Fruit fly (Drosophila melanogaster) whole organism, embryonic: Measurements from ENCODE around the gene Cyp28c1.
A peak's percentile ranks its signal among the peaks of the same experiment; 100 is the strongest.

Source experiments
- Adf1 ChIP-seq: fragments of 200-800 bp; sonication (Bioruptor generic); IDR thresholded peaks from 2 replicates; pipeline ENCODE4 v1.3.6; 2022; ENCODE audit warnings: missing biosample characterization, missing genetic modification characterization
- Asciz ChIP-seq: fragments of 200-800 bp; sonication (Bioruptor generic); optimal IDR thresholded peaks from 2 replicates; lab custom pipeline; 2017; ENCODE audit warnings: missing biosample characterization, mild to moderate bottlenecking, missing genetic modification characterization, missing genetic modification reagents
- BtbVII ChIP-seq: fragments of 200-800 bp; sonication (Bioruptor generic); optimal IDR thresholded peaks from 3 replicates; lab custom pipeline; 2017; ENCODE audit warnings: missing biosample characterization, mild to moderate bottlenecking, missing genetic modification characterization
- CG10147 ChIP-seq: fragments of 200-800 bp; sonication (Bioruptor generic); optimal IDR thresholded peaks from 2 replicates; lab custom pipeline; 2019; ENCODE audit warnings: missing biosample characterization, mild to moderate bottlenecking, missing genetic modification characterization, moderate library complexity
- CG13287 ChIP-seq: fragments of 200-800 bp; sonication (Bioruptor generic); IDR thresholded peaks from 2 replicates; pipeline ENCODE4 v1.3.6; 2022; ENCODE audit warnings: missing biosample characterization, missing genetic modification characterization; ENCODE audit not compliant: partially characterized antibody
- CG17385 ChIP-seq: fragments of 200-800 bp; sonication (Bioruptor generic); optimal IDR thresholded peaks from 3 replicates; lab custom pipeline; 2018; ENCODE audit warnings: missing biosample characterization, mild to moderate bottlenecking, missing genetic modification characterization
- CG18476 ChIP-seq: fragments of 200-800 bp; sonication (Bioruptor generic); optimal IDR thresholded peaks from 2 replicates; lab custom pipeline; 2016; ENCODE audit warnings: missing biosample characterization, mild to moderate bottlenecking, missing genetic modification characterization
- CG30431 ChIP-seq: fragments of 200-800 bp; sonication (Bioruptor generic); optimal IDR thresholded peaks from 2 replicates; lab custom pipeline; 2017; ENCODE audit warnings: missing biosample characterization, missing genetic modification characterization
- CG31388 ChIP-seq: fragments of 200-800 bp; sonication (Bioruptor generic); optimal IDR thresholded peaks from 2 replicates; lab custom pipeline; 2016; ENCODE audit warnings: missing biosample characterization, missing genetic modification characterization
- CG32532 ChIP-seq: fragments of 200-800 bp; sonication (Bioruptor generic); IDR thresholded peaks from 2 replicates; pipeline ENCODE4 v1.3.6; 2022; ENCODE audit warnings: missing biosample characterization, missing genetic modification characterization
- CG3281 ChIP-seq: fragments of 200-800 bp; sonication (Bioruptor generic); optimal IDR thresholded peaks from 3 replicates; lab custom pipeline; 2017; ENCODE audit warnings: missing biosample characterization, mild to moderate bottlenecking, missing genetic modification characterization
- CG3407 ChIP-seq: fragments of 200-800 bp; sonication (Bioruptor generic); optimal IDR thresholded peaks from 2 replicates; lab custom pipeline; 2018; ENCODE audit warnings: missing biosample characterization, mild to moderate bottlenecking, missing genetic modification characterization
- CG4360 ChIP-seq: fragments of 200-800 bp; sonication (Bioruptor generic); IDR thresholded peaks from 2 replicates; pipeline ENCODE4 v1.3.6; 2022; ENCODE audit warnings: missing biosample characterization, missing genetic modification characterization
- CG6813 ChIP-seq: fragments of 200-800 bp; sonication (Bioruptor generic); optimal IDR thresholded peaks from 2 replicates; lab custom pipeline; 2017; ENCODE audit warnings: missing biosample characterization, missing genetic modification characterization, mild to moderate bottlenecking, moderate library complexity, missing genetic modification reagents
- CG7271 ChIP-seq: fragments of 200-800 bp; sonication (Bioruptor generic); optimal IDR thresholded peaks from 2 replicates; lab custom pipeline; 2018; ENCODE audit warnings: missing biosample characterization, mild to moderate bottlenecking, missing genetic modification characterization, moderate library complexity
- CG7745 ChIP-seq: fragments of 200-800 bp; sonication (Bioruptor generic); optimal IDR thresholded peaks from 2 replicates; lab custom pipeline; 2018; ENCODE audit warnings: missing biosample characterization, mild to moderate bottlenecking, missing genetic modification characterization, moderate library complexity
- D ChIP-seq, 2 experiments: fragments of 200-800 bp in 1 of 2; fragments of >200 bp in 1 of 2; sonication (Bioruptor generic) in 1 of 2; optimal IDR thresholded peaks; 2 replicates in 1 of 2; 3 replicates in 1 of 2; lab custom pipeline; 2017; ENCODE audit warnings: mild to moderate bottlenecking in 1 of 2, missing biosample characterization in 1 of 2, missing genetic modification characterization in 1 of 2, missing genetic modification reagents in 1 of 2
- Dek ChIP-seq: fragments of 200-800 bp; sonication (Bioruptor generic); optimal IDR thresholded peaks from 3 replicates; lab custom pipeline; 2019; ENCODE audit warnings: missing biosample characterization, mild to moderate bottlenecking, missing genetic modification characterization, moderate library complexity
- Dip2 ChIP-seq: fragments of 200-800 bp; sonication (Bioruptor generic); IDR thresholded peaks from 2 replicates; pipeline ENCODE4 v1.3.6; 2022; ENCODE audit warnings: missing biosample characterization, missing genetic modification characterization
- Dll ChIP-seq: fragments of 200-800 bp; sonication (Bioruptor generic); IDR thresholded peaks from 4 replicates; pipeline ENCODE4 v1.3.6; 2022; ENCODE audit warnings: missing biosample characterization, missing genetic modification characterization; ENCODE audit not compliant: partially characterized antibody
- Dp ChIP-seq: fragments of 200-800 bp; sonication (Bioruptor generic); optimal IDR thresholded peaks from 2 replicates; lab custom pipeline; 2018; ENCODE audit warnings: missing biosample characterization, mild to moderate bottlenecking, missing genetic modification characterization, moderate library complexity
- Eip74EF ChIP-seq, 2 experiments: fragments of 200-800 bp in 1 of 2; fragments of >200 bp in 1 of 2; sonication (Bioruptor generic) in 1 of 2; optimal IDR thresholded peaks; 2 replicates each; lab custom pipeline; 2017 to 2019; ENCODE audit warnings: missing biosample characterization in 2 of 2, missing genetic modification characterization in 2 of 2, mild to moderate bottlenecking in 1 of 2, moderate library complexity in 1 of 2
- Elba2 ChIP-seq: fragments of 200-800 bp; sonication (Bioruptor generic); optimal IDR thresholded peaks from 3 replicates; lab custom pipeline; 2016; ENCODE audit warnings: missing biosample characterization, missing genetic modification characterization
- HLH3B ChIP-seq: fragments of 200-800 bp; sonication (Bioruptor generic); IDR thresholded peaks from 2 replicates; pipeline ENCODE4 v1.3.6; 2022; ENCODE audit warnings: missing biosample characterization, missing genetic modification characterization
- Hr78 ChIP-seq, 2 experiments: fragments of 200-800 bp in 1 of 2; fragments of >200 bp in 1 of 2; sonication (Bioruptor generic) in 1 of 2; optimal IDR thresholded peaks; 2 replicates each; lab custom pipeline; 2017 to 2019; ENCODE audit warnings: missing biosample characterization in 2 of 2, missing genetic modification characterization in 2 of 2, mild to moderate bottlenecking in 1 of 2, moderate library complexity in 1 of 2
- Med ChIP-seq: fragments of 200-800 bp; sonication (Bioruptor generic); peaks from one replicate; lab custom pipeline; 2016; ENCODE audit warnings: missing biosample characterization, missing genetic modification characterization, mild to moderate bottlenecking, inconsistent platforms, moderate library complexity
- NfI ChIP-seq: fragments of 200-800 bp; sonication (Bioruptor generic); optimal IDR thresholded peaks from 3 replicates; lab custom pipeline; 2018; ENCODE audit warnings: missing biosample characterization, mild to moderate bottlenecking, missing genetic modification characterization, moderate library complexity
- Pdp1 ChIP-seq, 2 experiments: fragments of 200-800 bp; sonication (Bioruptor generic); optimal IDR thresholded peaks; 3 replicates each; lab custom pipeline; 2016; ENCODE audit warnings: missing biosample characterization in 2 of 2, missing genetic modification characterization in 2 of 2, mild to moderate bottlenecking in 1 of 2, moderate library complexity in 1 of 2
- YL-1 ChIP-seq: fragments of 200-800 bp; sonication (Bioruptor generic); optimal IDR thresholded peaks from 3 replicates; lab custom pipeline; 2017; ENCODE audit warnings: missing biosample characterization, mild to moderate bottlenecking, missing genetic modification characterization
- az2 ChIP-seq: fragments of 200-800 bp; sonication (Bioruptor generic); optimal IDR thresholded peaks from 3 replicates; lab custom pipeline; 2016; ENCODE audit warnings: missing biosample characterization, missing genetic modification characterization
- bbx ChIP-seq: fragments of 200-800 bp; sonication (Bioruptor generic); IDR thresholded peaks from 2 replicates; pipeline ENCODE4 v1.3.6; 2022; ENCODE audit warnings: missing biosample characterization, missing genetic modification characterization; ENCODE audit not compliant: partially characterized antibody
- corto ChIP-seq: fragments of 200-800 bp; sonication (Bioruptor generic); optimal IDR thresholded peaks from 2 replicates; lab custom pipeline; 2016; ENCODE audit warnings: missing biosample characterization, mild to moderate bottlenecking, missing genetic modification characterization, moderate library complexity
- crc ChIP-seq: fragments of 200-800 bp; sonication (Bioruptor generic); optimal IDR thresholded peaks from 2 replicates; lab custom pipeline; 2016; ENCODE audit warnings: missing biosample characterization, missing genetic modification characterization
- danr ChIP-seq: fragments of 200-800 bp; sonication (Bioruptor generic); IDR thresholded peaks from 2 replicates; pipeline ENCODE4 v1.3.6; 2022; ENCODE audit warnings: missing biosample characterization, missing genetic modification characterization
- dpn ChIP-seq, 2 experiments: fragments of 200-800 bp; sonication (Bioruptor generic); optimal IDR thresholded peaks; 3 replicates each; lab custom pipeline; 2016; ENCODE audit warnings: missing biosample characterization in 2 of 2, missing genetic modification characterization in 2 of 2
- esg ChIP-seq: fragments of 200-800 bp; sonication (Bioruptor generic); conservative IDR thresholded peaks from 2 replicates; pipeline ENCODE4 v1.3.6; 2022; ENCODE audit warnings: missing biosample characterization, missing genetic modification characterization
- h ChIP-seq: fragments of >200 bp; optimal IDR thresholded peaks from 2 replicates; lab custom pipeline; 2017
- mam ChIP-seq: fragments of 200-800 bp; sonication (Bioruptor generic); optimal IDR thresholded peaks from 3 replicates; lab custom pipeline; 2016; ENCODE audit warnings: missing biosample characterization, missing genetic modification characterization
- nmo ChIP-seq: fragments of 200-800 bp; sonication (Bioruptor generic); optimal IDR thresholded peaks from 2 replicates; lab custom pipeline; 2018; ENCODE audit warnings: missing biosample characterization, mild to moderate bottlenecking, missing genetic modification characterization, moderate library complexity
- p53 ChIP-seq: fragments of 200-800 bp; sonication (Bioruptor generic); optimal IDR thresholded peaks from 2 replicates; lab custom pipeline; 2016; ENCODE audit warnings: missing biosample characterization, missing genetic modification characterization
- pum ChIP-seq: fragments of 200-800 bp; sonication (Bioruptor generic); optimal IDR thresholded peaks from 2 replicates; lab custom pipeline; 2016; ENCODE audit warnings: missing biosample characterization, missing genetic modification characterization
- salm ChIP-seq: fragments of 200-800 bp; sonication (Bioruptor generic); optimal IDR thresholded peaks from 2 replicates; lab custom pipeline; 2018; ENCODE audit warnings: missing biosample characterization, mild to moderate bottlenecking, missing genetic modification characterization
- so ChIP-seq: fragments of 200-800 bp; sonication (Bioruptor generic); IDR thresholded peaks from 3 replicates; pipeline ENCODE4 v1.3.6; 2022; ENCODE audit warnings: missing biosample characterization, missing genetic modification characterization
- sqz ChIP-seq: fragments of 200-800 bp; sonication (Bioruptor generic); optimal IDR thresholded peaks from 3 replicates; lab custom pipeline; 2018; ENCODE audit warnings: missing biosample characterization, mild to moderate bottlenecking, missing genetic modification characterization
- tap ChIP-seq: fragments of 200-800 bp; optimal IDR thresholded peaks from 3 replicates; lab custom pipeline; 2019; ENCODE audit warnings: missing biosample characterization, mild to moderate bottlenecking, missing genetic modification characterization, moderate library complexity
- wdn ChIP-seq: fragments of 200-800 bp; sonication (Bioruptor generic); IDR thresholded peaks from 2 replicates; pipeline ENCODE4 v1.3.6; 2022; ENCODE audit warnings: missing biosample characterization, missing genetic modification characterization
- zf30C ChIP-seq: fragments of 200-800 bp; sonication (Bioruptor generic); optimal IDR thresholded peaks from 3 replicates; lab custom pipeline; 2018; ENCODE audit warnings: missing biosample characterization, mild to moderate bottlenecking, missing genetic modification characterization

The Cyp28c1 gene

dm6 chrX:11857522-11858438 is 18.4 kb downstream of the Cyp28c1 start (continued):
- TF ChIP-seq CG3407 (peak; percentile 59), tap (peak; percentile 69), CG3281 (GFP tag; lab: Kevin White, UChicago) (peak; percentile 49), D (optimal IDR thresholded peaks at IDR 0.05; lab: Kevin White, UChicago) (no peak), D (GFP tag; optimal IDR thresholded peaks at IDR 0.05; lab: Kevin White, UChicago) (peak; percentile 73), CG13287 (no peak), h (no peak), Dp (no peak), CG17385 (GFP tag; lab: Kevin White, UChicago) (peak; percentile 70), az2 (GFP tag; lab: Kevin White, UChicago) (peak; percentile 73), Dip2 (GFP tag; lab: Robert Waterston, UW) (no peak), pum (GFP tag; lab: Kevin White, UChicago) (peak; percentile 82), Asciz (GFP tag; lab: Kevin White, UChicago) (peak; percentile 69), wdn (GFP tag; lab: Robert Waterston, UW) (no peak), CG18476 (peak; percentile 9), mam (GFP tag; lab: Kevin White, UChicago) (peak; percentile 78), Elba2 (GFP tag; lab: Kevin White, UChicago) (no peak), Adf1 (no peak), danr (GFP tag; lab: Robert Waterston, UW) (peak; percentile 75), HLH3B (peak; percentile 61; the same call in 1 of the 2 replicates), CG30431 (peak; percentile 51), corto (peak; percentile 41), CG31388 (GFP tag; lab: Kevin White, UChicago) (peak; percentile 27), Dll (GFP tag; lab: Robert Waterston, UW) (no peak), CG4360 (GFP tag; lab: Robert Waterston, UW) (peak; percentile 45), NfI (peak; percentile 60), zf30C (GFP tag; lab: Kevin White, UChicago) (peak; percentile 58), CG6813 (GFP tag; lab: Kevin White, UChicago) (peak; percentile 26), salm (tag; lab: Kevin White, UChicago) (peak; percentile 17), CG10147 (peak; percentile 19), crc (GFP tag; lab: Kevin White, UChicago) (peak; percentile 78), Dek (tag; lab: Kevin White, UChicago) (peak; percentile 43), CG32532 (GFP tag; lab: Robert Waterston, UW) (peak; percentile 84), CG7745 (tag; lab: Kevin White, UChicago) (no peak), BtbVII (GFP tag; lab: Kevin White, UChicago) (peak; percentile 10), Med (GFP tag; lab: Kevin White, UChicago) (peak; percentile 97), so (GFP tag; lab: Robert Waterston, UW) (peak; percentile 78), p53 (no peak), YL-1 (GFP tag; lab: Kevin White, UChicago) (no peak), Pdp1 (GFP tag; optimal IDR thresholded peaks at IDR 0.05; lab: Kevin White, UChicago) (peak; percentile 81 to 82), Eip74EF (GFP tag; optimal IDR thresholded peaks at IDR 0.05; lab: Kevin White, UChicago) (peak in 1 of 2 experiments; percentile 91), esg (GFP tag; lab: Robert Waterston, UW) (peak; percentile 51), CG7271 (tag; lab: Kevin White, UChicago) (no peak), nmo (GFP tag; lab: Kevin White, UChicago) (peak; percentile 90), bbx (GFP tag; lab: Robert Waterston, UW) (no peak), sqz (peak; percentile 32), dpn (GFP tag; optimal IDR thresholded peaks at IDR 0.05; lab: Kevin White, UChicago) (peak; percentile 62 to 79), Hr78 (GFP tag; optimal IDR thresholded peaks at IDR 0.05; lab: Kevin White, UChicago) (peak in 1 of 2 experiments; percentile 72)
